Fruit fly (Drosophila melanogaster) whole organism, embryonic: ENCODE measurements around the gene elB.

Source experiments
- Adf1 ChIP-seq: fragments of 200-800 bp; sonication (Bioruptor generic); IDR thresholded peaks from 2 replicates; pipeline ENCODE4 v1.3.6; 2022; ENCODE audit warnings: missing biosample characterization, missing genetic modification characterization
- Atf3 ChIP-seq: fragments of 200-800 bp; sonication (Bioruptor generic); optimal IDR thresholded peaks from 3 replicates; lab custom pipeline; 2016; ENCODE audit warnings: missing biosample characterization, missing genetic modification characterization
- Atf6 ChIP-seq: fragments of 200-800 bp; sonication (Bioruptor generic); IDR thresholded peaks from 2 replicates; pipeline ENCODE4 v1.3.6; 2022; ENCODE audit warnings: missing biosample characterization, missing genetic modification characterization
- Bteb2 ChIP-seq: fragments of 200-800 bp; sonication (Bioruptor generic); optimal IDR thresholded peaks from 2 replicates; lab custom pipeline; 2016; ENCODE audit warnings: missing biosample characterization, missing genetic modification characterization
- CG10366 ChIP-seq: fragments of 200-800 bp; sonication (Bioruptor generic); IDR thresholded peaks from 2 replicates; pipeline ENCODE4 v1.3.6; 2022; ENCODE audit warnings: missing biosample characterization, missing genetic modification characterization
- CG10431 ChIP-seq: fragments of 200-800 bp; sonication (Bioruptor generic); optimal IDR thresholded peaks from 3 replicates; lab custom pipeline; 2018; ENCODE audit warnings: missing biosample characterization, mild to moderate bottlenecking, missing genetic modification characterization
- CG10543 ChIP-seq: fragments of 200-800 bp; sonication (Bioruptor generic); optimal IDR thresholded peaks from 3 replicates; lab custom pipeline; 2017; ENCODE audit warnings: missing biosample characterization, mild to moderate bottlenecking, missing genetic modification characterization, moderate library complexity
- CG11560 ChIP-seq: fragments of 200-800 bp; sonication (Bioruptor generic); IDR thresholded peaks from 3 replicates; pipeline ENCODE4 v1.3.6; 2022; ENCODE audit warnings: missing biosample characterization, missing genetic modification characterization
- CG12071 ChIP-seq: fragments of 200-800 bp; sonication (Bioruptor generic); optimal IDR thresholded peaks from 3 replicates; lab custom pipeline; 2018; ENCODE audit warnings: missing biosample characterization, mild to moderate bottlenecking, missing genetic modification characterization
- CG12769 ChIP-seq: fragments of 200-800 bp; sonication (Bioruptor generic); optimal IDR thresholded peaks from 2 replicates; lab custom pipeline; 2019; ENCODE audit warnings: missing biosample characterization, mild to moderate bottlenecking, missing genetic modification characterization, moderate library complexity
- CG14441 ChIP-seq: fragments of 200-800 bp; sonication (Bioruptor generic); IDR thresholded peaks from 2 replicates; pipeline ENCODE4 v1.3.6; 2022; ENCODE audit warnings: missing biosample characterization, missing genetic modification characterization
- CG14860 ChIP-seq: fragments of 200-800 bp; sonication (Bioruptor generic); IDR thresholded peaks from 3 replicates; pipeline ENCODE4 v1.3.6; 2022; ENCODE audit warnings: missing biosample characterization, missing genetic modification characterization; ENCODE audit not compliant: partially characterized antibody
- CG17829 ChIP-seq: fragments of 200-800 bp; optimal IDR thresholded peaks from 2 replicates; lab custom pipeline; 2019; ENCODE audit warnings: missing biosample characterization, mild to moderate bottlenecking, missing genetic modification characterization, moderate library complexity
- CG32767 ChIP-seq: fragments of 200-800 bp; sonication (Bioruptor generic); IDR thresholded peaks from 2 replicates; pipeline ENCODE4 v1.3.6; 2022; ENCODE audit warnings: missing biosample characterization, missing genetic modification characterization
- CG6791 ChIP-seq: fragments of 200-800 bp; sonication (Bioruptor generic); IDR thresholded peaks from 3 replicates; pipeline ENCODE4 v1.3.6; 2022; ENCODE audit warnings: missing biosample characterization, missing genetic modification characterization; ENCODE audit not compliant: partially characterized antibody
- CG7987 ChIP-seq: fragments of 200-800 bp; sonication (Bioruptor generic); optimal IDR thresholded peaks from 2 replicates; lab custom pipeline; 2018; ENCODE audit warnings: missing biosample characterization, mild to moderate bottlenecking, missing genetic modification characterization, moderate library complexity
- CG8290 ChIP-seq, 3 experiments: fragments of 200-800 bp; sonication (Bioruptor generic); optimal IDR thresholded peaks; 2 replicates each; lab custom pipeline; 2016 to 2019; ENCODE audit warnings: missing biosample characterization in 3 of 3, missing genetic modification characterization in 3 of 3, mild to moderate bottlenecking in 2 of 3, moderate library complexity in 1 of 3
- CG8478 ChIP-seq: fragments of >200 bp; optimal IDR thresholded peaks from 2 replicates; lab custom pipeline; 2018
- CG9437 ChIP-seq: fragments of 200-800 bp; sonication (Bioruptor generic); optimal IDR thresholded peaks from 2 replicates; lab custom pipeline; 2018; ENCODE audit warnings: missing biosample characterization, mild to moderate bottlenecking, missing genetic modification characterization
- CHES-1-like ChIP-seq: fragments of 200-800 bp; sonication (Bioruptor generic); optimal IDR thresholded peaks from 2 replicates; lab custom pipeline; 2016; ENCODE audit warnings: missing biosample characterization, missing genetic modification characterization
- Deaf1 ChIP-seq: fragments of 200-800 bp; optimal IDR thresholded peaks from 3 replicates; lab custom pipeline; 2019; ENCODE audit warnings: missing biosample characterization, mild to moderate bottlenecking, missing genetic modification characterization, moderate library complexity
- Dfd ChIP-seq, 2 experiments: fragments of >200 bp; optimal IDR thresholded peaks; 2 replicates each; lab custom pipeline; 2017; ENCODE audit warnings: missing biosample characterization in 2 of 2, missing genetic modification characterization in 2 of 2
- Dp ChIP-seq: fragments of 200-800 bp; sonication (Bioruptor generic); optimal IDR thresholded peaks from 2 replicates; lab custom pipeline; 2018; ENCODE audit warnings: missing biosample characterization, mild to moderate bottlenecking, missing genetic modification characterization, moderate library complexity
- HHEX ChIP-seq: fragments of 200-800 bp; sonication (Bioruptor generic); optimal IDR thresholded peaks from 3 replicates; lab custom pipeline; 2017; ENCODE audit warnings: missing biosample characterization, mild to moderate bottlenecking, missing genetic modification characterization, missing genetic modification reagents
- Lim3 ChIP-seq: fragments of 200-800 bp; sonication (Bioruptor generic); IDR thresholded peaks from 2 replicates; pipeline ENCODE4 v1.3.6; 2022; ENCODE audit warnings: missing biosample characterization, missing genetic modification characterization
- Med ChIP-seq: fragments of 200-800 bp; sonication (Bioruptor generic); peaks from one replicate; lab custom pipeline; 2016; ENCODE audit warnings: missing biosample characterization, missing genetic modification characterization, mild to moderate bottlenecking, inconsistent platforms, moderate library complexity
- NFAT ChIP-seq: fragments of 200-800 bp; sonication (Bioruptor generic); IDR thresholded peaks from 2 replicates; pipeline ENCODE4 v1.3.6; 2022; ENCODE audit warnings: missing biosample characterization, missing genetic modification characterization
- Nf-YA ChIP-seq: fragments of 200-800 bp; sonication (Bioruptor generic); IDR thresholded peaks from 2 replicates; pipeline ENCODE4 v1.3.6; 2022; ENCODE audit warnings: missing biosample characterization, missing genetic modification characterization
- Nf-YB ChIP-seq: fragments of 200-800 bp; sonication (Bioruptor generic); optimal IDR thresholded peaks from 3 replicates; lab custom pipeline; 2019; ENCODE audit warnings: missing biosample characterization, mild to moderate bottlenecking, missing genetic modification characterization, moderate library complexity
- Nf-YC ChIP-seq: fragments of 200-800 bp; optimal IDR thresholded peaks from 3 replicates; lab custom pipeline; 2019; ENCODE audit warnings: missing biosample characterization, mild to moderate bottlenecking, missing genetic modification characterization, moderate library complexity
- Pdp1 ChIP-seq, 2 experiments: fragments of 200-800 bp; sonication (Bioruptor generic); optimal IDR thresholded peaks; 3 replicates each; lab custom pipeline; 2016; ENCODE audit warnings: missing biosample characterization in 2 of 2, missing genetic modification characterization in 2 of 2, mild to moderate bottlenecking in 1 of 2, moderate library complexity in 1 of 2
- ara ChIP-seq: fragments of 200-800 bp; sonication (Bioruptor generic); IDR thresholded peaks from 2 replicates; pipeline ENCODE4 v1.3.6; 2022; ENCODE audit warnings: missing biosample characterization, missing genetic modification characterization
- ash1 ChIP-seq: fragments of 200-800 bp; sonication (Bioruptor generic); optimal IDR thresholded peaks from 2 replicates; lab custom pipeline; 2018; ENCODE audit warnings: missing biosample characterization, mild to moderate bottlenecking, missing genetic modification characterization
- ato ChIP-seq: fragments of 200-800 bp; sonication (Bioruptor generic); IDR thresholded peaks from 2 replicates; pipeline ENCODE4 v1.3.6; 2022; ENCODE audit warnings: missing biosample characterization, missing genetic modification characterization; ENCODE audit not compliant: partially characterized antibody
- cwo ChIP-seq: fragments of 200-800 bp; sonication (Bioruptor generic); optimal IDR thresholded peaks from 3 replicates; lab custom pipeline; 2017; ENCODE audit warnings: missing biosample characterization, missing genetic modification characterization, mild to moderate bottlenecking, moderate library complexity, missing genetic modification reagents
- gro ChIP-seq: fragments of 200-800 bp; sonication (Bioruptor generic); optimal IDR thresholded peaks from 2 replicates; lab custom pipeline; 2016; ENCODE audit warnings: missing biosample characterization, missing genetic modification characterization
- kah ChIP-seq: fragments of 200-800 bp; sonication (Bioruptor generic); optimal IDR thresholded peaks from 2 replicates; lab custom pipeline; 2018; ENCODE audit warnings: missing biosample characterization, mild to moderate bottlenecking, missing genetic modification characterization
- lab ChIP-seq: fragments of 200-800 bp; sonication (Bioruptor generic); optimal IDR thresholded peaks from 3 replicates; lab custom pipeline; 2017; ENCODE audit warnings: missing biosample characterization, missing genetic modification characterization, mild to moderate bottlenecking, moderate library complexity, missing genetic modification reagents
- lov ChIP-seq, 2 experiments: fragments of 200-800 bp in 1 of 2; fragments of >200 bp in 1 of 2; sonication (Bioruptor generic) in 1 of 2; IDR thresholded peaks in 1 of 2; optimal IDR thresholded peaks in 1 of 2; 2 replicates in 1 of 2; 3 replicates in 1 of 2; pipeline versions ENCODE4 v1.3.6 to Lab custom; 2017 to 2022; ENCODE audit warnings: missing biosample characterization in 1 of 2, missing genetic modification characterization in 1 of 2
- nau ChIP-seq: fragments of 200-800 bp; sonication (Bioruptor generic); optimal IDR thresholded peaks from 3 replicates; lab custom pipeline; 2017; ENCODE audit warnings: missing biosample characterization, mild to moderate bottlenecking, missing genetic modification characterization, missing genetic modification reagents
- oc ChIP-seq: fragments of 200-800 bp; sonication (Bioruptor generic); optimal IDR thresholded peaks from 2 replicates; lab custom pipeline; 2018; ENCODE audit warnings: missing biosample characterization, mild to moderate bottlenecking, missing genetic modification characterization, moderate library complexity
- phol ChIP-seq: fragments of 200-800 bp; sonication (Bioruptor generic); optimal IDR thresholded peaks from 3 replicates; lab custom pipeline; 2018; ENCODE audit warnings: missing biosample characterization, mild to moderate bottlenecking, missing genetic modification characterization, moderate library complexity
- row ChIP-seq: fragments of 200-800 bp; sonication (Bioruptor generic); IDR thresholded peaks from 3 replicates; pipeline ENCODE4 v1.3.6; 2022; ENCODE audit warnings: missing biosample characterization, missing genetic modification characterization
- run ChIP-seq: fragments of 200-800 bp; sonication (Bioruptor generic); optimal IDR thresholded peaks from 3 replicates; lab custom pipeline; 2018; ENCODE audit warnings: missing biosample characterization, mild to moderate bottlenecking, missing genetic modification characterization
- sd ChIP-seq: fragments of 200-800 bp; sonication (Bioruptor generic); optimal IDR thresholded peaks from 3 replicates; lab custom pipeline; 2018; ENCODE audit warnings: missing biosample characterization, mild to moderate bottlenecking, missing genetic modification characterization, moderate library complexity
- so ChIP-seq: fragments of 200-800 bp; sonication (Bioruptor generic); IDR thresholded peaks from 3 replicates; pipeline ENCODE4 v1.3.6; 2022; ENCODE audit warnings: missing biosample characterization, missing genetic modification characterization
- stwl ChIP-seq: fragments of 200-800 bp; sonication (Bioruptor generic); optimal IDR thresholded peaks from 3 replicates; lab custom pipeline; 2018; ENCODE audit warnings: missing biosample characterization, mild to moderate bottlenecking, missing genetic modification characterization, moderate library complexity
- twi ChIP-seq: fragments of 200-800 bp; optimal IDR thresholded peaks from 2 replicates; lab custom pipeline; 2019; ENCODE audit warnings: missing biosample characterization, mild to moderate bottlenecking, missing genetic modification characterization, moderate library complexity
- yki ChIP-seq: fragments of >200 bp; optimal IDR thresholded peaks from 3 replicates; lab custom pipeline; 2018

elB gene

dm6 chr2L:14410331-14410730 is 982 bp upstream of the elB start (continued):
- TF ChIP-seq Med (GFP tag; lab: Kevin White, UChicago) (peak; percentile 82), Lim3 (no peak), Nf-YA (peak; percentile 91), Bteb2 (no peak), CG9437 (GFP tag; lab: Kevin White, UChicago) (no peak), Nf-YB (peak; percentile 98), CG10366 (GFP tag; lab: Robert Waterston, UW) (no peak), CG10431 (GFP tag; lab: Kevin White, UChicago) (no peak), kah (GFP tag; lab: Kevin White, UChicago) (peak; percentile 72), CG17829 (tag; lab: Kevin White, UChicago) (no peak), CG12769 (tag; lab: Kevin White, UChicago) (peak; percentile 76), CG32767 (GFP tag; lab: Robert Waterston, UW) (peak; percentile 11; the same call in 1 of the 2 replicates), lov (optimal IDR thresholded peaks at IDR 0.05; lab: Kevin White, UChicago) (no peak), lov (GFP tag; IDR thresholded peaks at IDR 0.05; lab: Robert Waterston, UW) (0 out of 3 replicates have a peak, but pooled peaks have one; percentile 64), Adf1 (GFP tag; lab: Robert Waterston, UW) (peak; percentile 78), ash1 (peak; percentile 4), Atf6 (GFP tag; lab: Robert Waterston, UW) (peak; percentile 39; the same call in 1 of the 2 replicates), so (GFP tag; lab: Robert Waterston, UW) (peak; percentile 68; the same call in 1 of the 3 replicates), HHEX (GFP tag; lab: Kevin White, UChicago) (no peak), Dfd (GFP tag; optimal IDR thresholded peaks at IDR 0.05; lab: Kevin White, UChicago) (no peak), twi (tag; lab: Kevin White, UChicago) (peak; percentile 88), CG14860 (GFP tag; lab: Robert Waterston, UW) (0 out of 3 replicates have a peak, but pooled peaks have one; percentile 20), ato (GFP tag; lab: Robert Waterston, UW) (0 out of 2 replicates have a peak, but pooled peaks have one; percentile 24), CG11560 (no peak), CHES-1-like (GFP tag; lab: Kevin White, UChicago) (no peak), oc (tag; lab: Kevin White, UChicago) (peak; percentile 67), CG8478 (no peak), Nf-YC (tag; lab: Kevin White, UChicago) (peak; percentile 99), CG12071 (GFP tag; lab: Kevin White, UChicago) (peak; percentile 42), CG10543 (GFP tag; lab: Kevin White, UChicago) (peak; percentile 55), lab (GFP tag; lab: Kevin White, UChicago) (peak; percentile 41), CG14441 (GFP tag; lab: Robert Waterston, UW) (no peak), CG7987 (GFP tag; lab: Kevin White, UChicago) (no peak), Pdp1 (GFP tag; optimal IDR thresholded peaks at IDR 0.05; lab: Kevin White, UChicago) (peak in 1 of 2 experiments; percentile 10), CG8290 (GFP tag; optimal IDR thresholded peaks at IDR 0.05; lab: Kevin White, UChicago) (no peak), CG8290 (tag; optimal IDR thresholded peaks at IDR 0.05; lab: Kevin White, UChicago) (peak in 1 of 2 experiments; percentile 54), row (GFP tag; lab: Robert Waterston, UW) (peak; percentile 7; the same call in 1 of the 3 replicates), cwo (GFP tag; lab: Kevin White, UChicago) (no peak), yki (no peak), sd (peak; percentile 94), gro (GFP tag; lab: Kevin White, UChicago) (peak; percentile 32), phol (tag; lab: Kevin White, UChicago) (peak; percentile 85), Dp (GFP tag; lab: Kevin White, UChicago) (no peak), CG6791 (GFP tag; lab: Robert Waterston, UW) (0 out of 3 replicates have a peak, but pooled peaks have one; percentile 11), nau (GFP tag; lab: Kevin White, UChicago) (peak; percentile 39), Atf3 (GFP tag; lab: Kevin White, UChicago) (no peak), stwl (peak; percentile 37), Deaf1 (tag; lab: Kevin White, UChicago) (peak; percentile 69), ara (0 out of 2 replicates have a peak, but pooled peaks have one; percentile 36), NFAT (GFP tag; lab: Robert Waterston, UW) (no peak; the same call in 1 of the 2 replicates), run (tag; lab: Kevin White, UChicago) (peak; percentile 53)
